Fruit fly (Drosophila melanogaster) whole organism, embryonic: Measurements from ENCODE around the gene eEF1alpha2.

Source experiments
- B-H2 ChIP-seq: fragments of 200-800 bp; sonication (Bioruptor generic); optimal IDR thresholded peaks from 2 replicates; lab custom pipeline; 2018; ENCODE audit warnings: missing biosample characterization, mild to moderate bottlenecking, missing genetic modification characterization
- Bdp1 ChIP-seq: fragments of 200-800 bp; sonication (Bioruptor generic); optimal IDR thresholded peaks from 3 replicates; lab custom pipeline; 2016; ENCODE audit warnings: missing biosample characterization, missing genetic modification characterization
- Bgb ChIP-seq: fragments of 200-800 bp; sonication (Bioruptor generic); IDR thresholded peaks from 2 replicates; pipeline ENCODE4 v1.3.6; 2022; ENCODE audit warnings: missing biosample characterization, missing genetic modification characterization; ENCODE audit not compliant: partially characterized antibody
- CG12391 ChIP-seq: fragments of 200-800 bp; sonication (Bioruptor generic); optimal IDR thresholded peaks from 3 replicates; lab custom pipeline; 2018; ENCODE audit warnings: missing biosample characterization, mild to moderate bottlenecking, missing genetic modification characterization, moderate library complexity
- CG12769 ChIP-seq: fragments of 200-800 bp; sonication (Bioruptor generic); optimal IDR thresholded peaks from 2 replicates; lab custom pipeline; 2019; ENCODE audit warnings: missing biosample characterization, mild to moderate bottlenecking, missing genetic modification characterization, moderate library complexity
- CG14441 ChIP-seq: fragments of 200-800 bp; sonication (Bioruptor generic); IDR thresholded peaks from 2 replicates; pipeline ENCODE4 v1.3.6; 2022; ENCODE audit warnings: missing biosample characterization, missing genetic modification characterization
- CG17328 ChIP-seq: fragments of 200-800 bp; sonication (Bioruptor generic); IDR thresholded peaks from 2 replicates; pipeline ENCODE4 v1.3.6; 2022; ENCODE audit warnings: missing biosample characterization, missing genetic modification characterization
- CG17385 ChIP-seq: fragments of 200-800 bp; sonication (Bioruptor generic); optimal IDR thresholded peaks from 3 replicates; lab custom pipeline; 2018; ENCODE audit warnings: missing biosample characterization, mild to moderate bottlenecking, missing genetic modification characterization
- CG1832 ChIP-seq: fragments of 200-800 bp; sonication (Bioruptor generic); optimal IDR thresholded peaks from 2 replicates; lab custom pipeline; 2017; ENCODE audit warnings: missing biosample characterization, mild to moderate bottlenecking, missing genetic modification characterization, inconsistent platforms
- CG18476 ChIP-seq: fragments of 200-800 bp; sonication (Bioruptor generic); optimal IDR thresholded peaks from 2 replicates; lab custom pipeline; 2016; ENCODE audit warnings: missing biosample characterization, mild to moderate bottlenecking, missing genetic modification characterization
- CG2202 ChIP-seq: fragments of 200-800 bp; sonication (Bioruptor generic); optimal IDR thresholded peaks from 2 replicates; lab custom pipeline; 2018; ENCODE audit warnings: missing biosample characterization, mild to moderate bottlenecking, missing genetic modification characterization
- CG3065 ChIP-seq: fragments of 200-800 bp; sonication (Bioruptor generic); optimal IDR thresholded peaks from 2 replicates; lab custom pipeline; 2016; ENCODE audit warnings: missing biosample characterization, missing genetic modification characterization
- CG42726 ChIP-seq: fragments of 200-800 bp; sonication (Bioruptor generic); IDR thresholded peaks from 2 replicates; pipeline ENCODE4 v1.3.6; 2022; ENCODE audit warnings: missing biosample characterization, missing genetic modification characterization; ENCODE audit not compliant: partially characterized antibody
- CG4328 ChIP-seq: fragments of 200-800 bp; sonication (Bioruptor generic); optimal IDR thresholded peaks from 3 replicates; lab custom pipeline; 2017; ENCODE audit warnings: missing biosample characterization, missing genetic modification reagents, missing genetic modification characterization
- CG4360 ChIP-seq: fragments of 200-800 bp; sonication (Bioruptor generic); IDR thresholded peaks from 2 replicates; pipeline ENCODE4 v1.3.6; 2022; ENCODE audit warnings: missing biosample characterization, missing genetic modification characterization
- CG6654 ChIP-seq: fragments of 200-800 bp; sonication (Bioruptor generic); optimal IDR thresholded peaks from 2 replicates; lab custom pipeline; 2017; ENCODE audit warnings: missing biosample characterization, mild to moderate bottlenecking, missing genetic modification characterization
- CG6791 ChIP-seq: fragments of 200-800 bp; sonication (Bioruptor generic); IDR thresholded peaks from 3 replicates; pipeline ENCODE4 v1.3.6; 2022; ENCODE audit warnings: missing biosample characterization, missing genetic modification characterization; ENCODE audit not compliant: partially characterized antibody
- CG7928 ChIP-seq: fragments of 200-800 bp; sonication (Bioruptor generic); optimal IDR thresholded peaks from 2 replicates; lab custom pipeline; 2017; ENCODE audit warnings: missing biosample characterization, mild to moderate bottlenecking, missing genetic modification characterization
- CG8478 ChIP-seq: fragments of >200 bp; optimal IDR thresholded peaks from 2 replicates; lab custom pipeline; 2018
- D19A ChIP-seq: fragments of 200-800 bp; optimal IDR thresholded peaks from 3 replicates; lab custom pipeline; 2019; ENCODE audit warnings: missing biosample characterization, mild to moderate bottlenecking, missing genetic modification characterization, moderate library complexity
- Doc2 ChIP-seq: fragments of 200-800 bp; sonication (Bioruptor generic); IDR thresholded peaks from 2 replicates; pipeline ENCODE4 v1.3.6; 2022; ENCODE audit warnings: missing biosample characterization, missing genetic modification characterization
- Ets97D ChIP-seq: fragments of 200-800 bp; sonication (Bioruptor generic); optimal IDR thresholded peaks from 3 replicates; lab custom pipeline; 2016; ENCODE audit warnings: missing biosample characterization, missing genetic modification characterization
- Hey ChIP-seq: fragments of 200-800 bp; sonication (Bioruptor generic); optimal IDR thresholded peaks from 3 replicates; lab custom pipeline; 2018; ENCODE audit warnings: missing biosample characterization, mild to moderate bottlenecking, missing genetic modification characterization
- Lpt ChIP-seq: fragments of >200 bp; optimal IDR thresholded peaks from 2 replicates; lab custom pipeline; 2018; ENCODE audit warnings: missing biosample characterization, missing genetic modification characterization
- Mrtf ChIP-seq: fragments of 200-800 bp; sonication (Bioruptor generic); IDR thresholded peaks from 3 replicates; pipeline ENCODE4 v1.3.6; 2022; ENCODE audit warnings: missing biosample characterization, missing genetic modification characterization
- NK7.1 ChIP-seq: fragments of 200-800 bp; sonication (Bioruptor generic); optimal IDR thresholded peaks from 3 replicates; lab custom pipeline; 2016; ENCODE audit warnings: missing biosample characterization, missing genetic modification characterization
- Ravus ChIP-seq: fragments of 200-800 bp; sonication (Bioruptor generic); IDR thresholded peaks from 2 replicates; pipeline ENCODE4 v1.3.6; 2022; ENCODE audit warnings: missing biosample characterization, missing genetic modification characterization
- Six4 ChIP-seq: fragments of 200-800 bp; sonication (Bioruptor generic); optimal IDR thresholded peaks from 2 replicates; lab custom pipeline; 2016; ENCODE audit warnings: missing biosample characterization, missing genetic modification characterization
- ara ChIP-seq: fragments of 200-800 bp; sonication (Bioruptor generic); IDR thresholded peaks from 2 replicates; pipeline ENCODE4 v1.3.6; 2022; ENCODE audit warnings: missing biosample characterization, missing genetic modification characterization
- bbx ChIP-seq: fragments of 200-800 bp; sonication (Bioruptor generic); IDR thresholded peaks from 2 replicates; pipeline ENCODE4 v1.3.6; 2022; ENCODE audit warnings: missing biosample characterization, missing genetic modification characterization; ENCODE audit not compliant: partially characterized antibody
- btn ChIP-seq: fragments of 200-800 bp; sonication (Bioruptor generic); optimal IDR thresholded peaks from 2 replicates; lab custom pipeline; 2016; ENCODE audit warnings: missing biosample characterization, missing genetic modification characterization
- chinmo ChIP-seq: fragments of 200-800 bp; sonication (Bioruptor generic); IDR thresholded peaks from 4 replicates; pipeline ENCODE4 v1.3.6; 2022; ENCODE audit warnings: missing biosample characterization, missing genetic modification characterization; ENCODE audit not compliant: partially characterized antibody
- chm ChIP-seq: fragments of 200-800 bp; sonication (Bioruptor generic); IDR thresholded peaks from 2 replicates; pipeline ENCODE4 v1.3.6; 2022; ENCODE audit warnings: missing biosample characterization, missing genetic modification characterization
- chn ChIP-seq: fragments of 200-800 bp; sonication (Bioruptor generic); optimal IDR thresholded peaks from 2 replicates; lab custom pipeline; 2016; ENCODE audit warnings: missing biosample characterization, missing genetic modification characterization
- dati ChIP-seq: fragments of 200-800 bp; sonication (Bioruptor generic); IDR thresholded peaks from 2 replicates; pipeline ENCODE4 v1.3.6; 2022; ENCODE audit warnings: missing biosample characterization, missing genetic modification characterization
- emc ChIP-seq: fragments of 200-800 bp; sonication (Bioruptor generic); optimal IDR thresholded peaks from 2 replicates; lab custom pipeline; 2016; ENCODE audit warnings: missing biosample characterization, missing genetic modification characterization
- fd3F ChIP-seq: fragments of 200-800 bp; sonication (Bioruptor generic); optimal IDR thresholded peaks from 2 replicates; lab custom pipeline; 2018; ENCODE audit warnings: missing biosample characterization, mild to moderate bottlenecking, missing genetic modification characterization, moderate library complexity
- gfzf ChIP-seq: fragments of 200-800 bp; sonication (Bioruptor generic); optimal IDR thresholded peaks from 2 replicates; lab custom pipeline; 2016; ENCODE audit warnings: missing biosample characterization, mild to moderate bottlenecking, missing genetic modification characterization, moderate library complexity
- gro ChIP-seq: fragments of 200-800 bp; sonication (Bioruptor generic); optimal IDR thresholded peaks from 2 replicates; lab custom pipeline; 2016; ENCODE audit warnings: missing biosample characterization, missing genetic modification characterization
- hth ChIP-seq: fragments of >200 bp; optimal IDR thresholded peaks from 2 replicates; lab custom pipeline; 2017; ENCODE audit warnings: inconsistent platforms
- jing ChIP-seq: fragments of 200-800 bp; sonication (Bioruptor generic); optimal IDR thresholded peaks from 2 replicates; lab custom pipeline; 2018; ENCODE audit warnings: missing biosample characterization, mild to moderate bottlenecking, missing genetic modification characterization
- phol ChIP-seq: fragments of 200-800 bp; sonication (Bioruptor generic); optimal IDR thresholded peaks from 3 replicates; lab custom pipeline; 2018; ENCODE audit warnings: missing biosample characterization, mild to moderate bottlenecking, missing genetic modification characterization, moderate library complexity
- ro ChIP-seq: fragments of 200-800 bp; sonication (Bioruptor generic); IDR thresholded peaks from 2 replicates; pipeline ENCODE4 v1.3.6; 2022; ENCODE audit warnings: missing biosample characterization, missing genetic modification characterization
- run ChIP-seq: fragments of 200-800 bp; sonication (Bioruptor generic); optimal IDR thresholded peaks from 3 replicates; lab custom pipeline; 2018; ENCODE audit warnings: missing biosample characterization, mild to moderate bottlenecking, missing genetic modification characterization
- salm ChIP-seq: fragments of 200-800 bp; sonication (Bioruptor generic); optimal IDR thresholded peaks from 2 replicates; lab custom pipeline; 2018; ENCODE audit warnings: missing biosample characterization, mild to moderate bottlenecking, missing genetic modification characterization
- shn ChIP-seq: fragments of 200-800 bp; sonication (Bioruptor generic); optimal IDR thresholded peaks from 3 replicates; lab custom pipeline; 2016; ENCODE audit warnings: missing biosample characterization, missing genetic modification characterization
- vvl ChIP-seq: fragments of 200-800 bp; sonication (Bioruptor generic); IDR thresholded peaks from 2 replicates; pipeline ENCODE4 v1.3.6; 2022; ENCODE audit warnings: missing biosample characterization, missing genetic modification characterization
- z ChIP-seq: fragments of 200-800 bp; sonication (Bioruptor generic); IDR thresholded peaks from 3 replicates; pipeline ENCODE4 v1.3.6; 2022; ENCODE audit warnings: missing biosample characterization, missing genetic modification characterization
- zen ChIP-seq: fragments of 200-800 bp; sonication (Bioruptor generic); optimal IDR thresholded peaks from 3 replicates; lab custom pipeline; 2018; ENCODE audit warnings: missing biosample characterization, mild to moderate bottlenecking, missing genetic modification characterization, moderate library complexity
- zen2 ChIP-seq: fragments of 200-800 bp; sonication (Bioruptor generic); IDR thresholded peaks from 3 replicates; pipeline ENCODE4 v1.3.6; 2022; ENCODE audit warnings: missing biosample characterization, missing genetic modification characterization; ENCODE audit not compliant: partially characterized antibody

eEF1alpha2 gene

dm6 chr3R:31713306-31714123 lies 24.8 kb upstream of the eEF1alpha2 start, which contains the start of gene ttk (continued):
- TF ChIP-seq Ets97D (no peak), Doc2 (no peak), D19A (tag; lab: Kevin White, UChicago) (no peak), Hey (tag; lab: Kevin White, UChicago) (no peak), fd3F (no peak), ro (GFP tag; lab: Robert Waterston, UW) (no peak), salm (tag; lab: Kevin White, UChicago) (peak; percentile 15), NK7.1 (GFP tag; lab: Kevin White, UChicago) (no peak), z (GFP tag; lab: Robert Waterston, UW) (0 out of 3 replicates have a peak, but pooled peaks have one; percentile 11), phol (tag; lab: Kevin White, UChicago) (no peak), btn (GFP tag; lab: Kevin White, UChicago) (no peak), Bgb (GFP tag; lab: Robert Waterston, UW) (no peak), CG8478 (lab: Kevin White, UChicago) (no peak), CG6654 (GFP tag; lab: Kevin White, UChicago) (no peak), bbx (GFP tag; lab: Robert Waterston, UW) (0 out of 2 replicates have a peak, but pooled peaks have one; percentile 22), Mrtf (GFP tag; lab: Robert Waterston, UW) (no peak), gfzf (GFP tag; lab: Kevin White, UChicago) (no peak), CG18476 (GFP tag; lab: Kevin White, UChicago) (no peak), CG1832 (peak; percentile 53), chn (GFP tag; lab: Kevin White, UChicago) (peak; percentile 58), CG17385 (GFP tag; lab: Kevin White, UChicago) (peak; percentile 90), shn (no peak), ara (peak; percentile 13; the same call in 1 of the 2 replicates), Lpt (GFP tag; lab: Kevin White, UChicago) (no peak), dati (GFP tag; lab: Robert Waterston, UW) (no peak), chm (GFP tag; lab: Robert Waterston, UW) (0 out of 2 replicates have a peak, but pooled peaks have one; percentile 50), run (tag; lab: Kevin White, UChicago) (no peak), CG3065 (no peak), CG14441 (GFP tag; lab: Robert Waterston, UW) (no peak), vvl (GFP tag; lab: Robert Waterston, UW) (peak; percentile 35; the same call in 1 of the 2 replicates), Ravus (GFP tag; lab: Robert Waterston, UW) (no peak), Six4 (GFP tag; lab: Kevin White, UChicago) (no peak), zen (tag; lab: Kevin White, UChicago) (no peak), Bdp1 (GFP tag; lab: Kevin White, UChicago) (no peak), CG7928 (GFP tag; lab: Kevin White, UChicago) (no peak), CG17328 (GFP tag; lab: Robert Waterston, UW) (no peak), CG12391 (no peak), CG42726 (GFP tag; lab: Robert Waterston, UW) (0 out of 2 replicates have a peak, but pooled peaks have one; percentile 14), CG12769 (tag; lab: Kevin White, UChicago) (peak; percentile 95), CG4360 (GFP tag; lab: Robert Waterston, UW) (0 out of 2 replicates have a peak, but pooled peaks have one; percentile 54), chinmo (peak; percentile 74; the same call in 2 of the 4 replicates), gro (GFP tag; lab: Kevin White, UChicago) (no peak), CG4328 (GFP tag; lab: Kevin White, UChicago) (peak; percentile 17), B-H2 (GFP tag; lab: Kevin White, UChicago) (no peak), zen2 (GFP tag; lab: Robert Waterston, UW) (peak; percentile 72), jing (GFP tag; lab: Kevin White, UChicago) (no peak), hth (lab: Kevin White, UChicago) (no peak), CG2202 (tag; lab: Kevin White, UChicago) (no peak), CG6791 (GFP tag; lab: Robert Waterston, UW) (no peak), emc (no peak)
